Worm (Caenorhabditis elegans): Measurements from ENCODE around the gene F11E6.8.

F11E6.8 gene

ce11 chrIV:17470096-17470602, 19.8 kb upstream of the F11E6.8 start, which contains the start of gene F11E6.4:
TSS of gene F11E6.4 (minus strand) at chrIV:17470354.
- no peak for TF ChIP-seq ceh-13 (GFP tag; optimal IDR thresholded peaks at IDR 0.05)
- no peak for TF ChIP-seq tbx-37 (GFP tag; conservative IDR thresholded peaks at IDR 0.05)
- TF ChIP-seq pes-1 (GFP tag; IDR thresholded peaks at IDR 0.05), result no peak
- no peak for TF ChIP-seq ama-1 (optimal IDR thresholded peaks at IDR 0.05)

ce11 chrIV:17467825-17468224, 17.5 kb upstream of the F11E6.8 start:
- TF ChIP-seq ceh-13 (GFP tag; optimal IDR thresholded peaks at IDR 0.05), result no peak
- TF ChIP-seq aly-1 (tag; optimal IDR thresholded peaks at IDR 0.05), result no peak
- no peak for TF ChIP-seq tra-4 (tag; optimal IDR thresholded peaks at IDR 0.05)
- TF ChIP-seq tbx-37 (GFP tag; conservative IDR thresholded peaks at IDR 0.05), result no peak
- TF ChIP-seq ama-1 (optimal IDR thresholded peaks at IDR 0.05), result no peak

- TF ChIP-seq ceh-13 (GFP tag; optimal IDR thresholded peaks at IDR 0.05) (no peak), F13C5.2 (tag; optimal IDR thresholded peaks at IDR 0.05) (no peak), tbx-11 (GFP tag; IDR thresholded peaks at IDR 0.05) (no peak), ceh-36 (tag; optimal IDR thresholded peaks at IDR 0.05) (no peak)
Measured at ce11 chrIV:17467325-17467724, 17.0 kb upstream of the F11E6.8 start, which contains the start of gene elo-2. TSS of gene elo-2 (minus strand) at chrIV:17467408.

DNA sequence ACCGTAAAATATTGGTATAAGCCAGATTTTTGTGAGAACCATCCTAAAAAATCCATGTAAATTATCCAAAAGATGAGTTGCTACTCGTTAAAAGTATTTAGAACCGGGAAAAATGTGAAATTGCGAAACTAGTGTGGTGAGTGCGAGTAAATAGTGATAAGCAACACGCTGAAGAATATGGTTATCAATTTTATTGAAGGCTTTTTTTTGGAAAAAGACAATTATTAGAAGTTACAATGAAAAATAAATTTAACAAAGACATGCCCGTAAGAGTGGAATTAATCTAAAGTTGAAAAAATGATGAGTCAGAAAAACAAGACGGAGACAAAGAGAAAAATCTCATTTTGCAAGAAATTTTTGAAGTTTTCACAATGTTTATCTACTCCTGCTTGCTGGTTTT, 15.5 kb upstream of the F11E6.8 start, which contains the start of gene F11E6.6:
TSS of gene F11E6.6 (minus strand) at position 101 of the 400 bp plus-strand sequence.
- TF ChIP-seq pes-1 (GFP tag; IDR thresholded peaks at IDR 0.05), result no peak
- no peak for TF ChIP-seq tbx-37 (GFP tag; conservative IDR thresholded peaks at IDR 0.05)
- no peak for TF ChIP-seq aly-1 (tag; optimal IDR thresholded peaks at IDR 0.05)
- no peak for TF ChIP-seq B0310.2 (tag; optimal IDR thresholded peaks at IDR 0.05)
- TF ChIP-seq hmg-4 (GFP tag; optimal IDR thresholded peaks at IDR 0.05), result no peak
- TF ChIP-seq tra-4 (tag; optimal IDR thresholded peaks at IDR 0.05), result no peak
- TF ChIP-seq F13C5.2 (tag; optimal IDR thresholded peaks at IDR 0.05), result no peak
- no peak for TF ChIP-seq scrt-1 (GFP tag; IDR thresholded peaks at IDR 0.05)
- no peak for TF ChIP-seq flt-1 (GFP tag; IDR thresholded peaks at IDR 0.05)
- no peak for TF ChIP-seq ceh-13 (GFP tag; optimal IDR thresholded peaks at IDR 0.05)
- TF ChIP-seq tbx-11 (GFP tag; IDR thresholded peaks at IDR 0.05), result no peak
- TF ChIP-seq sea-1 (GFP tag; conservative IDR thresholded peaks at IDR 0.05), result no peak
- TF ChIP-seq ets-7 (tag; optimal IDR thresholded peaks at IDR 0.05), result no peak
- TF ChIP-seq hnd-1 (tag; optimal IDR thresholded peaks at IDR 0.05), result no peak
- TF ChIP-seq ceh-36 (tag; optimal IDR thresholded peaks at IDR 0.05), result no peak
- TF ChIP-seq hmbx-1 (tag; optimal IDR thresholded peaks at IDR 0.05), result no peak

ce11 chrIV:17463108-17463608, 12.8 kb upstream of the F11E6.8 start, which contains the start of gene F11E6.10:
TSS of gene F11E6.10 (minus strand) at chrIV:17463158.
- TF ChIP-seq ceh-13 (GFP tag; optimal IDR thresholded peaks at IDR 0.05) (no peak), sea-1 (GFP tag; conservative IDR thresholded peaks at IDR 0.05) (no peak)

DNA sequence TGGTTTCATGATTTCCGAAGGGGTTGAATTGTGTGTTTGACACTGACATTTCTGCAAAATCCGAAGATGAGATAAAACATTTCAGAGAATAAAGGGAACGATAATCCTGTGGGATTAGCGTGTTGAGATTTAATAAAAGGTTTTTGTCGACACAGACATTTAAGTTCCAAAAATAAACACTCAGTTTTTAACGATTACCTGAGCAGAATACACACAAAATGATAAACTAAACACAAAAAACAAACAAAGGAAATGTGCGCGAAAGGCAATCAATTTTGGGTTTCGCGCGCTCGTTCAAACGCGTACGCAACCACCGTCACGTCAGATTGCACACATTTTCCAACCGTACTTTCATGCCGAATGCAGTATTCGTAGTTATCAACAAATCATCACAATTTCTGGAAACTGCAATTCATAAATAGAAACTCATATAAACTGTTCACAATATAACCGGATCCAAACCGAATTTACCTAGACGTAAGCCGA, 10.9 kb upstream of the F11E6.8 start, which contains the start of gene rif-1.1:
TSS of gene rif-1.1 (minus strand) at position 51 of the 486 bp plus-strand sequence.
- no peak for TF ChIP-seq hmbx-1 (tag; optimal IDR thresholded peaks at IDR 0.05)
- TF ChIP-seq ceh-36 (tag; optimal IDR thresholded peaks at IDR 0.05), result no peak
- TF ChIP-seq B0310.2 (tag; optimal IDR thresholded peaks at IDR 0.05), result no peak
- TF ChIP-seq sea-1 (GFP tag; conservative IDR thresholded peaks at IDR 0.05), result no peak
- no peak for TF ChIP-seq flt-1 (GFP tag; IDR thresholded peaks at IDR 0.05)
- no peak for TF ChIP-seq tbx-37 (GFP tag; conservative IDR thresholded peaks at IDR 0.05)
- TF ChIP-seq scrt-1 (GFP tag; IDR thresholded peaks at IDR 0.05), result no peak
- no peak for TF ChIP-seq ceh-13 (GFP tag; optimal IDR thresholded peaks at IDR 0.05)
- TF ChIP-seq pes-1 (GFP tag; IDR thresholded peaks at IDR 0.05), result no peak
- no peak for TF ChIP-seq F13C5.2 (tag; optimal IDR thresholded peaks at IDR 0.05)
- TF ChIP-seq hmg-4 (GFP tag; optimal IDR thresholded peaks at IDR 0.05), result no peak
- no peak for TF ChIP-seq tbx-11 (GFP tag; IDR thresholded peaks at IDR 0.05)
- no peak for TF ChIP-seq hnd-1 (tag; optimal IDR thresholded peaks at IDR 0.05)
- TF ChIP-seq ama-1 (optimal IDR thresholded peaks at IDR 0.05), result no peak
- TF ChIP-seq ets-7 (tag; optimal IDR thresholded peaks at IDR 0.05), result no peak
- no peak for TF ChIP-seq tra-4 (tag; optimal IDR thresholded peaks at IDR 0.05)
- TF ChIP-seq aly-1 (tag; optimal IDR thresholded peaks at IDR 0.05), result no peak

DNA sequence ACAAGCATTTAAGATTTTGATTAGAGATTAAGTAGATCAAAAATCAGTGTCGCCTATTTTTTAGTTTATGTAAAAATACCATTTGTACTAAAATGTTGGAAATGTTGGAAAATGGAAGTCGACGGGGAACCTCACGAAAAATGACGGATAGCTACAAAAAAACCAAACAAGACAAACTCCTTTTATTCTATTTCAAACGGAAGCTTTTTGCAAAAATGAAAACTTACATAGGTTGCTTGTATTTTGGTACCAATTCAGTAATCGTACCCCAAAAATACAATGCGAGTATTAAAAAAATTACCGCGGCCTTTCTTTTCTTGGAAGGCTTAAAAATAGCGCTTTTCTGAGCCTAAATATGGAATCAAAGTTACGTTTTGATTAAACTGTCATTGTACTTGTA, 3.7 kb upstream of the F11E6.8 start:
- no peak for TF ChIP-seq sea-1 (GFP tag; conservative IDR thresholded peaks at IDR 0.05)
- no peak for TF ChIP-seq aly-1 (tag; optimal IDR thresholded peaks at IDR 0.05)
- TF ChIP-seq hmg-4 (GFP tag; optimal IDR thresholded peaks at IDR 0.05), result no peak

DNA sequence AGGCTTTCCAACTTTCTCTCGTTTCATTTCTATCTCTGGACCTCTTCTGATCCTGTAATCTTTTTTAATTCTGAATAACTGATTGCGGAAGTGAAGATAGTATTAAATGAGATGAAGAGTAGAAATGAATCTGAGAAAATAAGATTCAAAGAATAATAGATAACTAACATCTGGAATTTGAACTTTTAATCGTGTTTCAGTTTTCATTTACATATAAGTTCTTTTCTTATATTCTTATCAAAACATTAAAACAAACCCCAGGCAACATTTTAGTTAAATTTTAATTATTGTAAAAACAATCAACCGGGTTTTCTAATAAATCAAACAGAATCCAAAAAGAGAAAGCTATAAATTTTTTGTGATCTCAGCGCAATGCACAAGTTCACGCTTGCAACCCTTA, 2.9 kb upstream of the F11E6.8 start:
- TF ChIP-seq hmg-4 (GFP tag; optimal IDR thresholded peaks at IDR 0.05) (no peak), ets-7 (tag; optimal IDR thresholded peaks at IDR 0.05) (no peak), sea-1 (GFP tag; conservative IDR thresholded peaks at IDR 0.05) (no peak), ceh-13 (GFP tag; optimal IDR thresholded peaks at IDR 0.05) (no peak), aly-1 (tag; optimal IDR thresholded peaks at IDR 0.05) (no peak), hnd-1 (tag; optimal IDR thresholded peaks at IDR 0.05) (no peak), B0310.2 (tag; optimal IDR thresholded peaks at IDR 0.05) (no peak), hmbx-1 (tag; optimal IDR thresholded peaks at IDR 0.05) (no peak), tra-4 (tag; optimal IDR thresholded peaks at IDR 0.05) (no peak), ceh-36 (tag; optimal IDR thresholded peaks at IDR 0.05) (no peak), tbx-11 (GFP tag; IDR thresholded peaks at IDR 0.05) (no peak), tbx-37 (GFP tag; conservative IDR thresholded peaks at IDR 0.05) (no peak), flt-1 (GFP tag; IDR thresholded peaks at IDR 0.05) (no peak), scrt-1 (GFP tag; IDR thresholded peaks at IDR 0.05) (no peak), F13C5.2 (tag; optimal IDR thresholded peaks at IDR 0.05) (no peak), pes-1 (GFP tag; IDR thresholded peaks at IDR 0.05) (no peak), ama-1 (optimal IDR thresholded peaks at IDR 0.05) (no peak)

Data from whole organism, early embryonic.